Fruit fly (Drosophila melanogaster) whole organism, prepupa: Measurements from ENCODE around the gene Cyp6d4.

Experiments used
- CG34406 ChIP-seq: fragments of 200-800 bp; sonication (Bioruptor generic); optimal IDR thresholded peaks from 3 replicates; lab custom pipeline; 2016; ENCODE audit warnings: missing biosample characterization, missing genetic modification characterization
- CG6163 ChIP-seq: fragments of 200-800 bp; sonication (Bioruptor generic); IDR thresholded peaks from 3 replicates; pipeline ENCODE4 v1.3.6; 2022; ENCODE audit warnings: missing biosample characterization, missing genetic modification characterization

DNA sequence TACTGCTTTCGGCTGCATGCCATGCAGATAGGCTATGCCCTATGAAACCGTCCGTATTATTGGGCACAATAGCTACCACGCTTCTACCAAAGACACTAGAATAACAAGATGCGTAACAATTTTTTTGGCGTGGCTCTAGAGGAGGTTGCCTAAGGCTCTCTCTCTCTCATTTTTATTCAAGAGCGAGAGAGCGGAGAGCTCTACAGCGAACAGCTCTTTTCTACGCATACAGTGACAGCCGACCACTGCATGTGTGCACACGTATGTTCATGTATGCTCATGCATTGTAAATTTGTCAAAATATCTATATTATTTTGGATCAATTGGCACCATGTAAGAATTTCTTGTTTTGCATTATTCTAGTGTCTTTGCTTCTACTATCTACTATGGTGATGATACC is 34.9 kb downstream of the Cyp6d4 start:
- TF ChIP-seq CG34406 (GFP tag; lab: Kevin White, UChicago) (no peak), CG6163 (GFP tag; lab: Robert Waterston, UW) (no peak)
